Fruit fly (Drosophila melanogaster) whole organism, embryonic: Measurements from ENCODE around the gene Mgat4b.

ENCODE experiments used
- BtbVII ChIP-seq: fragments of 200-800 bp; sonication (Bioruptor generic); optimal IDR thresholded peaks from 3 replicates; lab custom pipeline; 2017; ENCODE audit warnings: missing biosample characterization, mild to moderate bottlenecking, missing genetic modification characterization
- CG10979 ChIP-seq: fragments of 200-800 bp; sonication (Bioruptor generic); optimal IDR thresholded peaks from 2 replicates; lab custom pipeline; 2018; ENCODE audit warnings: missing biosample characterization, mild to moderate bottlenecking, missing genetic modification characterization, moderate library complexity
- CG11085 ChIP-seq: fragments of 200-800 bp; sonication (Bioruptor generic); IDR thresholded peaks from 2 replicates; pipeline ENCODE4 v1.3.6; 2022; ENCODE audit warnings: missing biosample characterization, missing genetic modification characterization
- CG15011 ChIP-seq: fragments of 200-800 bp; sonication (Bioruptor generic); optimal IDR thresholded peaks from 3 replicates; lab custom pipeline; 2018; ENCODE audit warnings: missing biosample characterization, mild to moderate bottlenecking, missing genetic modification characterization
- CG15269 ChIP-seq: fragments of 200-800 bp; sonication (Bioruptor generic); optimal IDR thresholded peaks from 2 replicates; lab custom pipeline; 2018; ENCODE audit warnings: missing biosample characterization, mild to moderate bottlenecking, missing genetic modification characterization, moderate library complexity
- CG1529 ChIP-seq: fragments of 200-800 bp; sonication (Bioruptor generic); optimal IDR thresholded peaks from 3 replicates; lab custom pipeline; 2018; ENCODE audit warnings: missing biosample characterization, missing genetic modification characterization
- CG15479 ChIP-seq: fragments of 200-800 bp; sonication (Bioruptor generic); optimal IDR thresholded peaks from 3 replicates; lab custom pipeline; 2019; ENCODE audit warnings: missing biosample characterization, mild to moderate bottlenecking, missing genetic modification characterization, moderate library complexity
- CG16813 ChIP-seq: fragments of 200-800 bp; sonication (Bioruptor generic); IDR thresholded peaks from 3 replicates; pipeline ENCODE4 v1.3.6; 2022; ENCODE audit warnings: missing biosample characterization, missing genetic modification characterization; ENCODE audit not compliant: partially characterized antibody
- CG17829 ChIP-seq: fragments of 200-800 bp; optimal IDR thresholded peaks from 2 replicates; lab custom pipeline; 2019; ENCODE audit warnings: missing biosample characterization, mild to moderate bottlenecking, missing genetic modification characterization, moderate library complexity
- CG18764 ChIP-seq: fragments of 200-800 bp; sonication (Bioruptor generic); optimal IDR thresholded peaks from 3 replicates; lab custom pipeline; 2016; ENCODE audit warnings: missing biosample characterization, missing genetic modification characterization
- CG2678 ChIP-seq: fragments of 200-800 bp; sonication (Bioruptor generic); optimal IDR thresholded peaks from 3 replicates; lab custom pipeline; 2019; ENCODE audit warnings: missing biosample characterization, mild to moderate bottlenecking, missing genetic modification characterization, moderate library complexity
- CG30431 ChIP-seq: fragments of 200-800 bp; sonication (Bioruptor generic); optimal IDR thresholded peaks from 2 replicates; lab custom pipeline; 2017; ENCODE audit warnings: missing biosample characterization, missing genetic modification characterization
- CG4282 ChIP-seq: fragments of 200-800 bp; sonication (Bioruptor generic); optimal IDR thresholded peaks from 2 replicates; lab custom pipeline; 2016; ENCODE audit warnings: missing biosample characterization, missing genetic modification characterization
- CG4328 ChIP-seq: fragments of 200-800 bp; sonication (Bioruptor generic); optimal IDR thresholded peaks from 3 replicates; lab custom pipeline; 2017; ENCODE audit warnings: missing biosample characterization, missing genetic modification reagents, missing genetic modification characterization
- CG6254 ChIP-seq: fragments of 200-800 bp; sonication (Bioruptor generic); optimal IDR thresholded peaks from 3 replicates; lab custom pipeline; 2017; ENCODE audit warnings: mild to moderate bottlenecking, missing biosample characterization, missing genetic modification reagents, missing genetic modification characterization
- CG7357 ChIP-seq: fragments of 200-800 bp; sonication (Bioruptor generic); IDR thresholded peaks from 3 replicates; pipeline ENCODE4 v1.3.6; 2022; ENCODE audit warnings: missing biosample characterization, missing genetic modification characterization
- CG7928 ChIP-seq: fragments of 200-800 bp; sonication (Bioruptor generic); optimal IDR thresholded peaks from 2 replicates; lab custom pipeline; 2017; ENCODE audit warnings: missing biosample characterization, mild to moderate bottlenecking, missing genetic modification characterization
- CG8944 ChIP-seq: fragments of 200-800 bp; sonication (Bioruptor generic); optimal IDR thresholded peaks from 3 replicates; lab custom pipeline; 2016; ENCODE audit warnings: missing biosample characterization, missing genetic modification characterization
- CTCF ChIP-seq: fragments of 200-800 bp; sonication (Bioruptor generic); optimal IDR thresholded peaks from 2 replicates; lab custom pipeline; 2017; ENCODE audit warnings: missing biosample characterization, mild to moderate bottlenecking, missing genetic modification characterization, moderate library complexity
- E2f2 ChIP-seq: fragments of 200-800 bp; sonication (Bioruptor generic); IDR thresholded peaks from 2 replicates; pipeline ENCODE4 v1.3.6; 2022; ENCODE audit warnings: missing biosample characterization, missing genetic modification characterization
- HLH3B ChIP-seq: fragments of 200-800 bp; sonication (Bioruptor generic); IDR thresholded peaks from 2 replicates; pipeline ENCODE4 v1.3.6; 2022; ENCODE audit warnings: missing biosample characterization, missing genetic modification characterization
- Jarid2 ChIP-seq: fragments of 200-800 bp; sonication (Bioruptor generic); optimal IDR thresholded peaks from 3 replicates; lab custom pipeline; 2017; ENCODE audit warnings: mild to moderate bottlenecking, missing biosample characterization, missing genetic modification reagents, missing genetic modification characterization
- MBD-R2 ChIP-seq: fragments of 200-800 bp; sonication (Bioruptor generic); IDR thresholded peaks from 2 replicates; pipeline ENCODE4 v1.3.6; 2022; ENCODE audit warnings: missing biosample characterization, missing genetic modification characterization
- Mad ChIP-seq: fragments of 200-800 bp; sonication (Bioruptor generic); optimal IDR thresholded peaks from 2 replicates; lab custom pipeline; 2016; ENCODE audit warnings: missing biosample characterization, missing genetic modification characterization
- Nf-YB ChIP-seq: fragments of 200-800 bp; sonication (Bioruptor generic); optimal IDR thresholded peaks from 3 replicates; lab custom pipeline; 2019; ENCODE audit warnings: missing biosample characterization, mild to moderate bottlenecking, missing genetic modification characterization, moderate library complexity
- Sry-β ChIP-seq: fragments of 200-800 bp; sonication (Bioruptor generic); optimal IDR thresholded peaks from 2 replicates; lab custom pipeline; 2018; ENCODE audit warnings: missing biosample characterization, mild to moderate bottlenecking, missing genetic modification characterization, moderate library complexity
- Ssrp ChIP-seq: fragments of 200-800 bp; sonication (Bioruptor generic); optimal IDR thresholded peaks from 2 replicates; lab custom pipeline; 2018; ENCODE audit warnings: missing biosample characterization, mild to moderate bottlenecking, missing genetic modification characterization, moderate library complexity
- TFAM ChIP-seq: fragments of 200-800 bp; sonication (Bioruptor generic); optimal IDR thresholded peaks from 2 replicates; lab custom pipeline; 2017; ENCODE audit warnings: missing biosample characterization, missing genetic modification characterization, inconsistent platforms
- Taf1 ChIP-seq: fragments of 200-800 bp; sonication (Bioruptor generic); IDR thresholded peaks from 2 replicates; pipeline ENCODE4 v1.3.6; 2022; ENCODE audit warnings: missing biosample characterization, missing genetic modification characterization
- Xbp1 ChIP-seq: fragments of 200-800 bp; sonication (Bioruptor generic); optimal IDR thresholded peaks from 3 replicates; lab custom pipeline; 2016; ENCODE audit warnings: missing biosample characterization, mild to moderate bottlenecking, missing genetic modification characterization
- croc ChIP-seq: fragments of 200-800 bp; sonication (Bioruptor generic); conservative IDR thresholded peaks from 3 replicates; pipeline ENCODE4 v1.3.6; 2022; ENCODE audit warnings: missing biosample characterization, missing genetic modification characterization
- da ChIP-seq: fragments of 200-800 bp; sonication (Bioruptor generic); optimal IDR thresholded peaks from 2 replicates; lab custom pipeline; 2016; ENCODE audit warnings: missing biosample characterization, missing genetic modification characterization
- en ChIP-seq: fragments of 200-800 bp; sonication (Bioruptor generic); optimal IDR thresholded peaks from 2 replicates; lab custom pipeline; 2016; ENCODE audit warnings: missing biosample characterization, missing genetic modification characterization
- fd102C ChIP-seq: fragments of 200-800 bp; sonication (Bioruptor generic); optimal IDR thresholded peaks from 2 replicates; lab custom pipeline; 2018; ENCODE audit warnings: missing biosample characterization, mild to moderate bottlenecking, missing genetic modification characterization, moderate library complexity
- gfzf ChIP-seq: fragments of 200-800 bp; sonication (Bioruptor generic); optimal IDR thresholded peaks from 2 replicates; lab custom pipeline; 2016; ENCODE audit warnings: missing biosample characterization, mild to moderate bottlenecking, missing genetic modification characterization, moderate library complexity
- gro ChIP-seq: fragments of 200-800 bp; sonication (Bioruptor generic); optimal IDR thresholded peaks from 2 replicates; lab custom pipeline; 2016; ENCODE audit warnings: missing biosample characterization, missing genetic modification characterization
- ham ChIP-seq: fragments of 200-800 bp; sonication (Bioruptor generic); IDR thresholded peaks from 2 replicates; pipeline ENCODE4 v1.3.6; 2022; ENCODE audit warnings: missing biosample characterization, missing genetic modification characterization
- inv ChIP-seq: fragments of 200-800 bp; sonication (Bioruptor generic); IDR thresholded peaks from 2 replicates; pipeline ENCODE4 v1.3.6; 2022; ENCODE audit warnings: missing biosample characterization, missing genetic modification characterization; ENCODE audit not compliant: partially characterized antibody
- kah ChIP-seq: fragments of 200-800 bp; sonication (Bioruptor generic); optimal IDR thresholded peaks from 2 replicates; lab custom pipeline; 2018; ENCODE audit warnings: missing biosample characterization, mild to moderate bottlenecking, missing genetic modification characterization
- lbe ChIP-seq: fragments of 200-800 bp; sonication (Bioruptor generic); optimal IDR thresholded peaks from 2 replicates; lab custom pipeline; 2016; ENCODE audit warnings: missing biosample characterization, mild to moderate bottlenecking, missing genetic modification characterization
- luna ChIP-seq: fragments of 200-800 bp; sonication (Bioruptor generic); optimal IDR thresholded peaks from 2 replicates; lab custom pipeline; 2016; ENCODE audit warnings: missing biosample characterization, missing genetic modification characterization
- maf-S ChIP-seq: fragments of 200-800 bp; sonication (Bioruptor generic); optimal IDR thresholded peaks from 2 replicates; lab custom pipeline; 2016; ENCODE audit warnings: missing biosample characterization, missing genetic modification characterization
- sr ChIP-seq: fragments of 200-800 bp; sonication (Bioruptor generic); IDR thresholded peaks from 3 replicates; pipeline ENCODE4 v1.3.6; 2022; ENCODE audit warnings: missing biosample characterization, missing genetic modification characterization
- sug ChIP-seq: fragments of 200-800 bp; optimal IDR thresholded peaks from 2 replicates; lab custom pipeline; 2019; ENCODE audit warnings: missing biosample characterization, mild to moderate bottlenecking, missing genetic modification characterization, moderate library complexity
- tin ChIP-seq: fragments of 200-800 bp; sonication (Bioruptor generic); optimal IDR thresholded peaks from 3 replicates; lab custom pipeline; 2016; ENCODE audit warnings: missing biosample characterization, missing genetic modification characterization
- trh ChIP-seq: fragments of 200-800 bp; sonication (Bioruptor generic); optimal IDR thresholded peaks from 2 replicates; lab custom pipeline; 2016; ENCODE audit warnings: missing biosample characterization, missing genetic modification characterization
- unc-4 ChIP-seq: fragments of 200-800 bp; sonication (Bioruptor generic); IDR thresholded peaks from 2 replicates; pipeline ENCODE4 v1.3.6; 2022; ENCODE audit warnings: missing biosample characterization, missing genetic modification characterization; ENCODE audit not compliant: partially characterized antibody
- vvl ChIP-seq: fragments of 200-800 bp; sonication (Bioruptor generic); IDR thresholded peaks from 2 replicates; pipeline ENCODE4 v1.3.6; 2022; ENCODE audit warnings: missing biosample characterization, missing genetic modification characterization
- wek ChIP-seq: fragments of 200-800 bp; sonication (Bioruptor generic); optimal IDR thresholded peaks from 3 replicates; lab custom pipeline; 2018; ENCODE audit warnings: missing biosample characterization, mild to moderate bottlenecking, missing genetic modification characterization, moderate library complexity
- yki ChIP-seq: fragments of >200 bp; optimal IDR thresholded peaks from 3 replicates; lab custom pipeline; 2018

Mgat4b gene

dm6 chr3L:14761837-14762785, 7.0 kb downstream of the Mgat4b start, which contains the start of the genes Tsen34 and Mgat4a (continued):
- no peak for TF ChIP-seq fd102C (GFP tag; lab: Kevin White, UChicago)
- TF ChIP-seq CTCF (GFP tag; lab: Kevin White, UChicago): peak; percentile 14
- TF ChIP-seq luna: peak; percentile 49
- peak; percentile 77 for TF ChIP-seq kah (GFP tag; lab: Kevin White, UChicago)
- TF ChIP-seq wek: no peak
- peak; percentile 87 for TF ChIP-seq sr (GFP tag; lab: Robert Waterston, UW)
- 0 out of 2 replicates have a peak, but pooled peaks have one; percentile 33 for TF ChIP-seq CG11085 (GFP tag; lab: Robert Waterston, UW)
- TF ChIP-seq lbe (GFP tag; lab: Kevin White, UChicago): no peak
- peak; percentile 65 for TF ChIP-seq CG4328 (GFP tag; lab: Kevin White, UChicago)
- TF ChIP-seq CG30431 (GFP tag; lab: Kevin White, UChicago): no peak
- no peak for TF ChIP-seq CG15269 (tag; lab: Kevin White, UChicago)
- peak; percentile 77 for TF ChIP-seq BtbVII (GFP tag; lab: Kevin White, UChicago)
- no peak for TF ChIP-seq trh (GFP tag; lab: Kevin White, UChicago)
- TF ChIP-seq CG8944: no peak
- no peak for TF ChIP-seq CG10979 (tag; lab: Kevin White, UChicago)
- TF ChIP-seq CG7357: no peak
- TF ChIP-seq yki: no peak
- TF ChIP-seq CG2678: no peak
- no peak for TF ChIP-seq croc (GFP tag; lab: Robert Waterston, UW)
- TF ChIP-seq CG15011 (GFP tag; lab: Kevin White, UChicago): peak; percentile 65
- TF ChIP-seq TFAM: no peak
- TF ChIP-seq Taf1 (GFP tag; lab: Robert Waterston, UW): no peak; the same call in 1 of the 2 replicates
- no peak for TF ChIP-seq CG4282 (GFP tag; lab: Kevin White, UChicago)
- TF ChIP-seq unc-4 (GFP tag; lab: Robert Waterston, UW): peak; percentile 66
- no peak for TF ChIP-seq Mad (GFP tag; lab: Kevin White, UChicago)
- peak; percentile 50; the same call in 2 of the 3 replicates for TF ChIP-seq CG16813 (GFP tag; lab: Robert Waterston, UW)
- no peak; the same call in none of the 2 replicates for TF ChIP-seq MBD-R2 (GFP tag; lab: Robert Waterston, UW)
- no peak for TF ChIP-seq CG18764
- peak; percentile 27 for TF ChIP-seq CG7928 (GFP tag; lab: Kevin White, UChicago)
- no peak for TF ChIP-seq ham (GFP tag; lab: Robert Waterston, UW)
- peak; percentile 77 for TF ChIP-seq gro (GFP tag; lab: Kevin White, UChicago)
- TF ChIP-seq inv: no peak
- no peak for TF ChIP-seq da (GFP tag; lab: Kevin White, UChicago)
- TF ChIP-seq Xbp1 (GFP tag; lab: Kevin White, UChicago): no peak
- peak; percentile 34 for TF ChIP-seq gfzf
- TF ChIP-seq HLH3B: no peak
- TF ChIP-seq CG15479 (GFP tag; lab: Kevin White, UChicago): peak; percentile 43
- no peak for TF ChIP-seq CG6254 (GFP tag; lab: Kevin White, UChicago)
- TF ChIP-seq Jarid2 (GFP tag; lab: Kevin White, UChicago): no peak
- no peak for TF ChIP-seq CG1529 (GFP tag; lab: Kevin White, UChicago)
- peak; percentile 37; the same call in 1 of the 2 replicates for TF ChIP-seq E2f2 (GFP tag; lab: Robert Waterston, UW)
- TF ChIP-seq Ssrp: no peak
- TF ChIP-seq sug: no peak
- no peak for TF ChIP-seq Nf-YB (GFP tag; lab: Kevin White, UChicago)
- no peak for TF ChIP-seq maf-S (GFP tag; lab: Kevin White, UChicago)
- peak; percentile 4 for TF ChIP-seq Sry-β
- TF ChIP-seq CG17829 (tag; lab: Kevin White, UChicago): peak; percentile 31
- no peak; the same call in 1 of the 2 replicates for TF ChIP-seq vvl (GFP tag; lab: Robert Waterston, UW)
- TF ChIP-seq tin (GFP tag; lab: Kevin White, UChicago): no peak
- no peak for TF ChIP-seq en (GFP tag; lab: Kevin White, UChicago)
